Worm (Caenorhabditis elegans) whole organism, L1 larva: ENCODE results near the gene srh-240.

ENCODE experiments used
- C04F5.9 ChIP-seq: sonication (generic microtip); optimal IDR thresholded peaks from 2 replicates; lab custom pipeline; 2016; ENCODE audit warnings: missing genetic modification characterization, missing compliant biosample characterization
- aha-1 ChIP-seq: fragments of 150-350 bp; optimal IDR thresholded peaks from 2 replicates; lab custom pipeline; 2014; ENCODE audit warnings: missing biosample characterization, missing genetic modification characterization
- alr-1 ChIP-seq: fragments of 200-800 bp; sonication (Bioruptor generic); optimal IDR thresholded peaks from 2 replicates; lab custom pipeline; 2018; ENCODE audit warnings: borderline replicate concordance, mild to moderate bottlenecking, missing genetic modification characterization, missing compliant biosample characterization
- ceh-63 ChIP-seq: fragments of 200-800 bp; sonication (Bioruptor generic); optimal IDR thresholded peaks from 2 replicates; lab custom pipeline; 2018; ENCODE audit warnings: mild to moderate bottlenecking, missing genetic modification characterization, missing compliant biosample characterization
- ceh-82 ChIP-seq, 3 experiments: fragments of 150-350 bp in 1 of 3; sonication (generic microtip) in 2 of 3; optimal IDR thresholded peaks; 2 replicates each; lab custom pipeline; 2014 to 2017; ENCODE audit warnings: missing biosample characterization in 3 of 3, missing genetic modification characterization in 3 of 3
- ceh-88 ChIP-seq: fragments of 200-800 bp; sonication (Bioruptor generic); IDR thresholded peaks from 2 replicates; pipeline ENCODE4 v1.3.6; 2022; ENCODE audit warnings: missing genetic modification characterization, missing compliant biosample characterization
- ces-1 ChIP-seq: fragments of 150-350 bp; optimal IDR thresholded peaks from 2 replicates; lab custom pipeline; 2014; ENCODE audit warnings: missing biosample characterization, missing genetic modification reagents, missing genetic modification characterization
- dpl-1 ChIP-seq, 3 experiments: fragments of 150-350 bp in 2 of 3; sonication (generic microtip) in 1 of 3; optimal IDR thresholded peaks; 2 replicates each; lab custom pipeline; 2014 to 2017; ENCODE audit warnings: missing biosample characterization in 3 of 3, missing genetic modification characterization in 3 of 3, missing genetic modification reagents in 3 of 3
- dsc-1 ChIP-seq: sonication (generic microtip); optimal IDR thresholded peaks from 2 replicates; lab custom pipeline; 2016; ENCODE audit warnings: mild to moderate bottlenecking, missing genetic modification characterization, missing compliant biosample characterization
- efl-1 ChIP-seq, 4 experiments: fragments of 150-350 bp; optimal IDR thresholded peaks in 3 of 4; peaks in 1 of 4; 1 replicate in 1 of 4; 2 replicates in 3 of 4; lab custom pipeline; 2014; ENCODE audit warnings: missing biosample characterization in 2 of 4, missing genetic modification characterization in 2 of 4, missing genetic modification reagents in 2 of 4
- egl-13 ChIP-seq: sonication (generic microtip); optimal IDR thresholded peaks from 2 replicates; lab custom pipeline; 2016; ENCODE audit warnings: missing genotype, missing genetic modification reagents, missing genetic modification characterization, missing compliant biosample characterization
- egl-27 ChIP-seq, 2 experiments: fragments of 150-350 bp in 1 of 2; sonication (generic microtip); optimal IDR thresholded peaks; 3 replicates each; lab custom pipeline; 2017 to 2018; ENCODE audit warnings: missing biosample characterization in 2 of 2, missing genetic modification characterization in 2 of 2, missing genetic modification reagents in 2 of 2
- elt-2 ChIP-seq: sonication (generic microtip); optimal IDR thresholded peaks from 2 replicates; lab custom pipeline; 2016; ENCODE audit warnings: missing genetic modification characterization, mild to moderate bottlenecking, inconsistent platforms, missing compliant biosample characterization, missing genetic modification reagents
- elt-3 ChIP-seq, 6 experiments: fragments of 150-350 bp in 1 of 6; sonication (generic microtip); optimal IDR thresholded peaks; 2 replicates each; lab custom pipeline; 2017 to 2018; ENCODE audit warnings: missing biosample characterization in 6 of 6, missing genetic modification characterization in 6 of 6, inconsistent platforms in 1 of 6
- fos-1 ChIP-seq: fragments of 150-350 bp; optimal IDR thresholded peaks from 2 replicates; lab custom pipeline; 2014; ENCODE audit warnings: missing biosample characterization, missing genetic modification characterization
- hlh-17 ChIP-seq: fragments of 200-800 bp; sonication (Bioruptor generic); optimal IDR thresholded peaks from 2 replicates; lab custom pipeline; 2018; ENCODE audit warnings: missing genetic modification characterization, mild to moderate bottlenecking, missing compliant biosample characterization, moderate library complexity, borderline replicate concordance
- hpl-2 ChIP-seq: fragments of 150-350 bp; optimal IDR thresholded peaks from 2 replicates; lab custom pipeline; 2014; ENCODE audit warnings: missing biosample characterization, missing genetic modification reagents, missing genetic modification characterization
- isw-1 ChIP-seq: fragments of 200-800 bp; sonication (Bioruptor generic); IDR thresholded peaks from 2 replicates; pipeline ENCODE4 v1.3.6; 2022; ENCODE audit warnings: missing genetic modification characterization, missing compliant biosample characterization
- lin-15B ChIP-seq: fragments of 150-350 bp; sonication (generic microtip); optimal IDR thresholded peaks from 3 replicates; lab custom pipeline; 2014; ENCODE audit warnings: missing biosample characterization, missing genetic modification characterization
- lin-35 ChIP-seq, 2 experiments: fragments of 150-350 bp; optimal IDR thresholded peaks; 2 replicates each; lab custom pipeline; 2014; ENCODE audit warnings: missing biosample characterization in 2 of 2, missing genetic modification characterization in 2 of 2, missing genetic modification reagents in 2 of 2
- lsy-2 ChIP-seq, 2 experiments: fragments of 150-350 bp; optimal IDR thresholded peaks; 2 replicates each; lab custom pipeline; 2014; ENCODE audit warnings: missing biosample characterization in 2 of 2, missing genetic modification characterization in 2 of 2
- mab-9 ChIP-seq: fragments of 200-800 bp; sonication (Bioruptor generic); IDR thresholded peaks from 2 replicates; pipeline ENCODE4 v1.3.6; 2022; ENCODE audit warnings: missing genetic modification reagents, missing genetic modification characterization, missing compliant biosample characterization
- nhr-20 ChIP-seq: sonication (generic microtip); optimal IDR thresholded peaks from 2 replicates; lab custom pipeline; 2016; ENCODE audit warnings: mild to moderate bottlenecking, missing genetic modification characterization, missing compliant biosample characterization
- nhr-237 ChIP-seq: fragments of 150-350 bp; optimal IDR thresholded peaks from 2 replicates; lab custom pipeline; 2014; ENCODE audit warnings: missing biosample characterization, missing genetic modification characterization
- nhr-28 ChIP-seq: fragments of 150-350 bp; optimal IDR thresholded peaks from 2 replicates; lab custom pipeline; 2014; ENCODE audit warnings: missing biosample characterization, missing genetic modification characterization
- nhr-47 ChIP-seq: sonication (generic microtip); optimal IDR thresholded peaks from 2 replicates; lab custom pipeline; 2016; ENCODE audit warnings: mild to moderate bottlenecking, missing genetic modification characterization, moderate library complexity, missing compliant biosample characterization
- nhr-71 ChIP-seq: sonication (generic microtip); optimal IDR thresholded peaks from 2 replicates; lab custom pipeline; 2016; ENCODE audit warnings: mild to moderate bottlenecking, missing genetic modification characterization, moderate library complexity, missing compliant biosample characterization
- nhr-76 ChIP-seq: sonication (generic microtip); optimal IDR thresholded peaks from 2 replicates; lab custom pipeline; 2017; ENCODE audit warnings: missing biosample characterization, missing genetic modification characterization
- nhr-84 ChIP-seq: sonication (generic microtip); optimal IDR thresholded peaks from 2 replicates; lab custom pipeline; 2017; ENCODE audit warnings: missing biosample characterization, missing genetic modification characterization
- nhr-90 ChIP-seq: sonication (generic microtip); optimal IDR thresholded peaks from 2 replicates; lab custom pipeline; 2016; ENCODE audit warnings: mild to moderate bottlenecking, missing genetic modification characterization, missing compliant biosample characterization; ENCODE audit not compliant: poor library complexity
- skn-1 ChIP-seq: fragments of 150-350 bp; optimal IDR thresholded peaks from 2 replicates; lab custom pipeline; 2014; ENCODE audit warnings: missing biosample characterization, missing genetic modification characterization
- snpc-4 ChIP-seq: fragments of 150-350 bp; optimal IDR thresholded peaks from 2 replicates; lab custom pipeline; 2014; ENCODE audit warnings: missing biosample characterization, missing genetic modification characterization
- sox-4 ChIP-seq: sonication (generic microtip); optimal IDR thresholded peaks from 2 replicates; lab custom pipeline; 2016; ENCODE audit warnings: missing genetic modification characterization, missing compliant biosample characterization
- sptf-1 ChIP-seq: fragments of 150-350 bp; optimal IDR thresholded peaks from 2 replicates; lab custom pipeline; 2014; ENCODE audit warnings: missing biosample characterization, missing genetic modification characterization
- swsn-7 ChIP-seq: sonication (generic microtip); optimal IDR thresholded peaks from 2 replicates; lab custom pipeline; 2016; ENCODE audit warnings: missing genetic modification characterization, missing compliant biosample characterization
- tlp-1 ChIP-seq: fragments of 150-350 bp; optimal IDR thresholded peaks from 2 replicates; lab custom pipeline; 2014; ENCODE audit warnings: missing biosample characterization, missing genetic modification characterization
- unc-130 ChIP-seq: fragments of 150-350 bp; optimal IDR thresholded peaks from 2 replicates; lab custom pipeline; 2017; ENCODE audit warnings: missing biosample characterization, missing genetic modification characterization, inconsistent platforms
- unc-62 ChIP-seq: fragments of 150-350 bp; optimal IDR thresholded peaks from 2 replicates; lab custom pipeline; 2014; ENCODE audit warnings: missing biosample characterization, missing genetic modification reagents, missing genetic modification characterization
- unc-98 ChIP-seq: fragments of 200-800 bp; sonication (Bioruptor generic); IDR thresholded peaks from 2 replicates; pipeline ENCODE4 v1.3.6; 2022; ENCODE audit warnings: missing genetic modification characterization, missing compliant biosample characterization
- vab-15 ChIP-seq: sonication (generic microtip); optimal IDR thresholded peaks from 2 replicates; lab custom pipeline; 2017; ENCODE audit warnings: missing genotype, mild to moderate bottlenecking, missing genetic modification characterization, missing compliant biosample characterization
- zag-1 ChIP-seq: fragments of 150-350 bp; optimal IDR thresholded peaks from 2 replicates; lab custom pipeline; 2014; ENCODE audit warnings: missing biosample characterization, missing genetic modification characterization
- ztf-11 ChIP-seq, 2 experiments: sonication (generic microtip); optimal IDR thresholded peaks; 2 replicates each; lab custom pipeline; 2016 to 2017; ENCODE audit warnings: missing genetic modification characterization in 2 of 2, missing biosample characterization in 1 of 2, missing compliant biosample characterization in 1 of 2

Gene srh-240

ce11 chrV:2871754-2872504 lies 6.9 kb downstream of the srh-240 start:
- TF ChIP-seq zag-1 (tag; lab: Kevin White, UChicago) (no peak), skn-1 (no peak), C04F5.9 (no peak)
- TF ChIP-seq, all 84 proteins: peak for 0

- TF ChIP-seq efl-1 (optimal IDR thresholded peaks at IDR 0.05; lab: Kevin White, UChicago) (no peak), efl-1 (GFP tag; optimal IDR thresholded peaks at IDR 0.05 in 1 of 2; lab: Kevin White, UChicago) (no peak), elt-3 (tag; optimal IDR thresholded peaks at IDR 0.05; lab: Kevin White, UChicago) (no peak), unc-62 (GFP tag; lab: Kevin White, UChicago) (no peak), lsy-2 (tag; optimal IDR thresholded peaks at IDR 0.05; lab: Kevin White, UChicago) (no peak), nhr-237 (tag; lab: Kevin White, UChicago) (no peak), alr-1 (tag; lab: Kevin White, UChicago) (no peak), zag-1 (tag; lab: Kevin White, UChicago) (no peak), dsc-1 (tag; lab: Kevin White, UChicago) (no peak), unc-98 (GFP tag; lab: Robert Waterston, UW) (no peak), fos-1 (tag; lab: Kevin White, UChicago) (no peak), ceh-82 (tag; optimal IDR thresholded peaks at IDR 0.05; lab: Kevin White, UChicago) (no peak), ces-1 (no peak), nhr-76 (tag; lab: Kevin White, UChicago) (no peak)
Observed at ce11 chrV:2872947-2873346, 7.9 kb downstream of the srh-240 start.

ce11 chrV:2875422-2875821 lies 10.4 kb downstream of the srh-240 start, which contains the start of gene folt-2:
folt-2 (minus strand) TSS chrV:2875600.
- no peak for TF ChIP-seq nhr-237 (tag; lab: Kevin White, UChicago)
- TF ChIP-seq ceh-63: no peak
- no peak for TF ChIP-seq efl-1 (optimal IDR thresholded peaks at IDR 0.05; lab: Kevin White, UChicago)
- peak in 1 of 2 experiments; percentile 22 for TF ChIP-seq efl-1 (GFP tag; optimal IDR thresholded peaks at IDR 0.05 in 1 of 2; lab: Kevin White, UChicago)
- no peak for TF ChIP-seq vab-15 (tag; lab: Kevin White, UChicago)
- TF ChIP-seq egl-27 (tag; optimal IDR thresholded peaks at IDR 0.05; lab: Kevin White, UChicago): no peak
- TF ChIP-seq nhr-71: peak; percentile 10
- TF ChIP-seq elt-2 (tag; lab: Kevin White, UChicago): peak; percentile 50
- TF ChIP-seq hpl-2 (GFP tag; lab: Kevin White, UChicago): no peak

ce11 chrV:2876188-2876831 lies 11.3 kb downstream of the srh-240 start:
- TF ChIP-seq elt-3 (tag; optimal IDR thresholded peaks at IDR 0.05; lab: Kevin White, UChicago) (no peak), egl-13 (no peak), tlp-1 (tag; lab: Kevin White, UChicago) (no peak), nhr-90 (no peak), efl-1 (optimal IDR thresholded peaks at IDR 0.05; lab: Kevin White, UChicago) (no peak), efl-1 (GFP tag; optimal IDR thresholded peaks at IDR 0.05 in 1 of 2; lab: Kevin White, UChicago) (peak in 1 of 2 experiments; percentile 15), nhr-84 (tag; lab: Kevin White, UChicago) (no peak), unc-130 (tag; lab: Kevin White, UChicago) (no peak)

ce11 chrV:2877509-2877908 lies 12.5 kb downstream of the srh-240 start, which contains the start of gene F37B4.10:
F37B4.10 (minus strand) TSS chrV:2877609.
- TF ChIP-seq aha-1: no peak
- TF ChIP-seq ztf-11 (tag; optimal IDR thresholded peaks at IDR 0.05; lab: Kevin White, UChicago): no peak
- no peak for TF ChIP-seq mab-9 (GFP tag; lab: Robert Waterston, UW)
- TF ChIP-seq efl-1 (optimal IDR thresholded peaks at IDR 0.05; lab: Kevin White, UChicago): peak; percentile 8 to 18
- no peak for TF ChIP-seq efl-1 (GFP tag; optimal IDR thresholded peaks at IDR 0.05 in 1 of 2; lab: Kevin White, UChicago)
- no peak for TF ChIP-seq nhr-20 (tag; lab: Kevin White, UChicago)
- no peak for TF ChIP-seq swsn-7 (tag; lab: Kevin White, UChicago)
- no peak for TF ChIP-seq lin-15B (tag; lab: Kevin White, UChicago)
- TF ChIP-seq nhr-28 (tag; lab: Kevin White, UChicago): no peak
- TF ChIP-seq nhr-47 (tag; lab: Kevin White, UChicago): no peak
- no peak for TF ChIP-seq ceh-88 (GFP tag; lab: Robert Waterston, UW)
- TF ChIP-seq lin-35 (GFP tag; optimal IDR thresholded peaks at IDR 0.05; lab: Kevin White, UChicago): peak; percentile 15 to 22
- TF ChIP-seq isw-1: no peak
- no peak for TF ChIP-seq snpc-4 (tag; lab: Kevin White, UChicago)
- no peak for TF ChIP-seq hlh-17 (GFP tag; lab: Kevin White, UChicago)
- no peak for TF ChIP-seq sptf-1 (tag; lab: Kevin White, UChicago)
- peak in 1 of 3 experiments; percentile 11 for TF ChIP-seq dpl-1 (GFP tag; optimal IDR thresholded peaks at IDR 0.05; lab: Kevin White, UChicago)
- TF ChIP-seq sox-4 (tag; lab: Kevin White, UChicago): no peak
